Fruit fly (Drosophila melanogaster) whole organism, adult: Measurements from ENCODE around the gene smog.

Experiments used
- CG1620 ChIP-seq: fragments of 200-800 bp; sonication (Bioruptor generic); optimal IDR thresholded peaks from 2 replicates; lab custom pipeline; 2016; ENCODE audit warnings: missing biosample characterization, missing genetic modification characterization
- CG5204 ChIP-seq: fragments of 200-800 bp; sonication (Bioruptor generic); optimal IDR thresholded peaks from 2 replicates; lab custom pipeline; 2016; ENCODE audit warnings: missing biosample characterization, missing genetic modification characterization
- CG7045 ChIP-seq: fragments of 200-800 bp; sonication (Bioruptor generic); optimal IDR thresholded peaks from 2 replicates; lab custom pipeline; 2017; ENCODE audit warnings: missing biosample characterization, mild to moderate bottlenecking, missing genetic modification characterization
- tj ChIP-seq: fragments of 200-800 bp; sonication (Bioruptor generic); optimal IDR thresholded peaks from 3 replicates; lab custom pipeline; 2017; ENCODE audit warnings: missing biosample characterization, mild to moderate bottlenecking, missing genetic modification characterization, moderate library complexity
- toe ChIP-seq: fragments of 200-800 bp; sonication (Bioruptor generic); optimal IDR thresholded peaks from 2 replicates; lab custom pipeline; 2016; ENCODE audit warnings: missing biosample characterization, missing genetic modification characterization

DNA sequence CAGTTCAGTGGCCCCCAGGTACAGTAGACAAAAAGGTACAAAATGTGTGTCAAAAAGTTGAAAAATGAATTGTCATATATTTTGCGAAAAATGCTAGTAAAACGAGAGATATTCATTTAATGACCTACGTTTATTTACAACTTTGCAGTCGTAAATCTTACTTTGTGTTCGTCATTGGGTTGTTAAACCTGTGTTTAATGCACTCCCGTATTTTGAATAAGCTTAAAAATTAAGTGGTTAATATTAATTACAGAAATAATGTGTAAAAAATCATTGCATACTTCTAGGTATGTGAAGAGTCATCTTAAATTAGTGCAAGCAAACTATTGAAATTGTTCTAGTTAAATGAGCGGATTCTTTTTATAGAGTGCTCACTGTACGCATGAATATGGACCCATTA, 35.9 kb downstream of the smog start:
- TF ChIP-seq CG5204 (GFP tag; lab: Kevin White, UChicago) (no peak), CG7045 (GFP tag; lab: Kevin White, UChicago) (no peak), CG1620 (no peak), toe (GFP tag; lab: Kevin White, UChicago) (no peak), tj (GFP tag; lab: Kevin White, UChicago) (no peak)
